Worm (Caenorhabditis elegans): ENCODE results near the gene B0272.3.

Gene B0272.3

DNA sequence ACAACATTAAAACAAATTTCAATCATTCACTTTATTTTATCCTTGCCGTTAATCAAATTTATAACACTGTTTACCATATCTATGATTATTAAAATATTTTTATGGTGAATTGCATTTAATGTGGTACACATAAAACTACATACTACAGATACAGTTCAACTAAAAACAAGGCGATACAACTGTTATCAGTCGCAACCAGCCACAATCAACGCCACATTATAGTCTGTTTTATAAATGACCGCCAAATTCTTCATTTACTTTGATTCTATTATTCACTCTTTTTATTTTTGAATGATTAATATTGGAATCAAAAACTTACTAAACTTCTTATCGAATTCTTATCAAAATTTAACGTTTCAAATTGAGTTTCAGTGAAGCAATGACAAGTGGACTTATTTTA lies 3.2 kb upstream of the B0272.3 start, which contains the start of gene B0272.4:
Gene B0272.4, plus strand, starts transcription at position 373 of the 400 bp plus-strand sequence.
- TF ChIP-seq B0310.2 (tag; optimal IDR thresholded peaks at IDR 0.05) (no peak), aly-1 (tag; optimal IDR thresholded peaks at IDR 0.05) (no peak), tbx-37 (GFP tag; conservative IDR thresholded peaks at IDR 0.05) (no peak), ets-7 (tag; optimal IDR thresholded peaks at IDR 0.05) (no peak), F13C5.2 (tag; optimal IDR thresholded peaks at IDR 0.05) (no peak), hmbx-1 (tag; optimal IDR thresholded peaks at IDR 0.05) (no peak)

DNA sequence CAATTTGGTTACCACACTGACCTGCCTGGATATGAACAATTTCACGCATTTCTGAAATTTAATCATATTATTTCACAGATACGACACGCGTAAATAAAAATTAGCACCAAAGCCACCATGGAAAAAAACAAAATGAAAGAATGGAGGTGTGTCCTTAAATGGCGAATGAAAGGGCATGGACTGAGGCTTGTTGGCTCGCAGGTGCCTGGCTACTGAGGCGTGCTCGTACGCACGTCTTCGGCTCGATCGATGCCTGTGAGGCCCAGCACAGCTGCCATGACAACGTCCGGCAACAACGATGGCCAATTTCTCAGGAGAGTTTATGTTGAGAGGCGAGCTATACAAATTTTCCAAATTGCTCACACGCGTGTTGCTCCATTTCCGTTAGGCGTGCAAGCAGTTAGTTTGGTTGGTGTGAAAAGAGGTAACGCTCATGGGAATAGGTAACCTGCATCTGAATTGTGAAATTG lies 5.6 kb downstream of the B0272.3 start, which contains the start of gene tbb-4:
Gene tbb-4, minus strand, starts transcription at position 51 of the 470 bp plus-strand sequence.
- TF ChIP-seq B0310.2 (tag; optimal IDR thresholded peaks at IDR 0.05) = no peak
- TF ChIP-seq hmbx-1 (tag; optimal IDR thresholded peaks at IDR 0.05) = no peak
- TF ChIP-seq aly-1 (tag; optimal IDR thresholded peaks at IDR 0.05) = no peak
- TF ChIP-seq flt-1 (GFP tag; IDR thresholded peaks at IDR 0.05) = no peak
- TF ChIP-seq tbx-11 (GFP tag; IDR thresholded peaks at IDR 0.05) = no peak
- TF ChIP-seq hmg-4 (GFP tag; optimal IDR thresholded peaks at IDR 0.05) = no peak
- no peak for TF ChIP-seq ceh-13 (GFP tag; optimal IDR thresholded peaks at IDR 0.05)
- TF ChIP-seq ets-7 (tag; optimal IDR thresholded peaks at IDR 0.05) = no peak
- TF ChIP-seq ceh-36 (tag; optimal IDR thresholded peaks at IDR 0.05) = no peak
- no peak for TF ChIP-seq tbx-37 (GFP tag; conservative IDR thresholded peaks at IDR 0.05)
- no peak for TF ChIP-seq pes-1 (GFP tag; IDR thresholded peaks at IDR 0.05)
- TF ChIP-seq sea-1 (GFP tag; conservative IDR thresholded peaks at IDR 0.05) = no peak
- TF ChIP-seq F13C5.2 (tag; optimal IDR thresholded peaks at IDR 0.05) = no peak
- TF ChIP-seq ama-1 (optimal IDR thresholded peaks at IDR 0.05) = no peak
- TF ChIP-seq scrt-1 (GFP tag; IDR thresholded peaks at IDR 0.05) = no peak
- TF ChIP-seq hnd-1 (tag; optimal IDR thresholded peaks at IDR 0.05) = no peak
- TF ChIP-seq tra-4 (tag; optimal IDR thresholded peaks at IDR 0.05) = no peak

- no peak for TF ChIP-seq tra-4 (tag; optimal IDR thresholded peaks at IDR 0.05)
- TF ChIP-seq pes-1 (GFP tag; IDR thresholded peaks at IDR 0.05) = no peak
- no peak for TF ChIP-seq B0310.2 (tag; optimal IDR thresholded peaks at IDR 0.05)
- no peak for TF ChIP-seq tbx-37 (GFP tag; conservative IDR thresholded peaks at IDR 0.05)
- TF ChIP-seq scrt-1 (GFP tag; IDR thresholded peaks at IDR 0.05) = no peak
- no peak for TF ChIP-seq sea-1 (GFP tag; conservative IDR thresholded peaks at IDR 0.05)
- no peak for TF ChIP-seq tbx-11 (GFP tag; IDR thresholded peaks at IDR 0.05)
- no peak for TF ChIP-seq flt-1 (GFP tag; IDR thresholded peaks at IDR 0.05)
- TF ChIP-seq ceh-13 (GFP tag; optimal IDR thresholded peaks at IDR 0.05) = no peak
- TF ChIP-seq hnd-1 (tag; optimal IDR thresholded peaks at IDR 0.05) = no peak
- no peak for TF ChIP-seq hmg-4 (GFP tag; optimal IDR thresholded peaks at IDR 0.05)
- no peak for TF ChIP-seq ets-7 (tag; optimal IDR thresholded peaks at IDR 0.05)
- no peak for TF ChIP-seq aly-1 (tag; optimal IDR thresholded peaks at IDR 0.05)
- TF ChIP-seq hmbx-1 (tag; optimal IDR thresholded peaks at IDR 0.05) = no peak
- no peak for TF ChIP-seq ceh-36 (tag; optimal IDR thresholded peaks at IDR 0.05)
- no peak for TF ChIP-seq ama-1 (optimal IDR thresholded peaks at IDR 0.05)
Observed at ce11 chrX:9441512-9441911, 10.3 kb downstream of the B0272.3 start, which contains the start of gene memb-1. memb-1 (minus strand) TSS chrX:9441571.

ce11 chrX:9443871-9444270 lies 12.6 kb downstream of the B0272.3 start:
- TF ChIP-seq F13C5.2 (tag; optimal IDR thresholded peaks at IDR 0.05) (no peak), tbx-37 (GFP tag; conservative IDR thresholded peaks at IDR 0.05) (no peak), scrt-1 (GFP tag; IDR thresholded peaks at IDR 0.05) (no peak)

DNA sequence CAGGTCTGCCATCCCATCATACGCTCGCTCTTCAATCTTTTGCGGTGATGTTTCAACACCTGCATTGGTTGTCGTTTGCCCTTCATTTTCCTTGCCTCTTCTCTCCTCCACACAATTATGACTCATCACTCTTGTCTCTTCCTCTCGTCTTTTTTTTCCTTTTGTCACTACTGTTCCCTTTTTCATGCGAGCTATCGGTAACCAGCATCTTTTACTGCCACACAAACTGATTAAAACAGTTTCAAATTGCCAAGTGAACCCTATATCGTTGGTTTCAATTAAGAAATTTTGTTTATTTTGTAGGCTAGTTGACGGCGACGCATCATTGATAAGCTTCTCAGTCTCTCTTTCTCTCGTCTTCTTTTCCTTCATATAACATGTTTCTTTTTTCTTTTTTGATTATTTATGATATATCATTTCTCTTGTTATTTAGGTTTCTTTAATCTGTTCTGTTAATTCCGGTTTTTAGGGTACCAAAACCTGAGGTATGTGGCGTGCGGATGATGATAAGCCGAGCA lies 15.0 kb downstream of the B0272.3 start, which contains the start of gene ZK899.1:
Gene ZK899.1, plus strand, starts transcription at position 468 of the 518 bp plus-strand sequence.
- TF ChIP-seq sea-1 (GFP tag; conservative IDR thresholded peaks at IDR 0.05) (no peak), ceh-36 (tag; optimal IDR thresholded peaks at IDR 0.05) (no peak), aly-1 (tag; optimal IDR thresholded peaks at IDR 0.05) (no peak)

ce11 chrX:9449330-9449729 lies 18.1 kb downstream of the B0272.3 start, which contains the start of gene ZK899.7:
ZK899.7 (minus strand) TSS chrX:9449430.
- TF ChIP-seq ama-1 (optimal IDR thresholded peaks at IDR 0.05) = no peak
- no peak for TF ChIP-seq B0310.2 (tag; optimal IDR thresholded peaks at IDR 0.05)
- no peak for TF ChIP-seq ceh-36 (tag; optimal IDR thresholded peaks at IDR 0.05)
- TF ChIP-seq aly-1 (tag; optimal IDR thresholded peaks at IDR 0.05) = no peak
- TF ChIP-seq pes-1 (GFP tag; IDR thresholded peaks at IDR 0.05) = no peak
- no peak for TF ChIP-seq tra-4 (tag; optimal IDR thresholded peaks at IDR 0.05)
- TF ChIP-seq hmg-4 (GFP tag; optimal IDR thresholded peaks at IDR 0.05) = no peak
- no peak for TF ChIP-seq hnd-1 (tag; optimal IDR thresholded peaks at IDR 0.05)
- TF ChIP-seq tbx-37 (GFP tag; conservative IDR thresholded peaks at IDR 0.05) = no peak
- no peak for TF ChIP-seq scrt-1 (GFP tag; IDR thresholded peaks at IDR 0.05)
- no peak for TF ChIP-seq tbx-11 (GFP tag; IDR thresholded peaks at IDR 0.05)
- TF ChIP-seq ets-7 (tag; optimal IDR thresholded peaks at IDR 0.05) = no peak
- no peak for TF ChIP-seq ceh-13 (GFP tag; optimal IDR thresholded peaks at IDR 0.05)
- TF ChIP-seq F13C5.2 (tag; optimal IDR thresholded peaks at IDR 0.05) = no peak
- no peak for TF ChIP-seq sea-1 (GFP tag; conservative IDR thresholded peaks at IDR 0.05)

DNA sequence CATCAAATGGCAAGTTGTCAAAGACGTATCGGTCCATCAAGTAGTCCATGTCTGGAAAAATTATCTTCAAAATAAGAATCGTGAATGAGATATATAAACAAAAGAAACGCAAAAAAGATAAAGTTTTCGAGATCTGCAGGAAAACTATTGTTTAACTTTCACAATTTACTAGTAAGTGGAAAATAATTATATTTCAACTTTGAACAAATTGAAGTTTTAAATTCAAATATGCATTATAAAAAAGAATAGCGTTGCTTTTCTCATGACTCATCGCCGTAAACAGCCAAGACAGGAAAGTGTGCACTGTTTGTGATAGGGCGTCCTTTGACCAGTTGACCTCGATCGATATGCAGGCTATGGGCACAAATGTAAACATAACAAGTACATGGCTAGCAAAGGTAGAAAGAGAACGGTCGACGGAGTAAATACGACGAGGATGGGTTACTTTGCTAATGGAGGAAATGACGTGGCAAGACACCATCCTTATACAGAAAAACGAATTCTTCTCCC lies 20.8 kb downstream of the B0272.3 start, which contains the start of gene ZK899.2:
Gene ZK899.2, minus strand, starts transcription at position 51 of the 510 bp plus-strand sequence.
- TF ChIP-seq tbx-37 (GFP tag; conservative IDR thresholded peaks at IDR 0.05) = no peak
- no peak for TF ChIP-seq tbx-11 (GFP tag; IDR thresholded peaks at IDR 0.05)
